Worm (Caenorhabditis elegans) whole organism, L2 larva: ENCODE measurements around the gene egas-3.

Source experiments
- F13H6.1 ChIP-seq: sonication (generic microtip); optimal IDR thresholded peaks from 2 replicates; lab custom pipeline; 2016; ENCODE audit warnings: missing genetic modification characterization, missing compliant biosample characterization
- R02D3.7 ChIP-seq: fragments of 150-350 bp; optimal IDR thresholded peaks from 2 replicates; lab custom pipeline; 2014; ENCODE audit warnings: missing biosample characterization, missing genetic modification characterization
- Y55F3AM.14 ChIP-seq: fragments of 200-800 bp; sonication (Bioruptor generic); optimal IDR thresholded peaks from 2 replicates; lab custom pipeline; 2018; ENCODE audit warnings: mild to moderate bottlenecking, missing genetic modification characterization, missing compliant biosample characterization
- alr-1 ChIP-seq: fragments of 150-350 bp; optimal IDR thresholded peaks from 2 replicates; lab custom pipeline; 2014; ENCODE audit warnings: missing biosample characterization, missing genetic modification characterization
- aly-2 ChIP-seq: fragments of 150-350 bp; optimal IDR thresholded peaks from 2 replicates; lab custom pipeline; 2014; ENCODE audit warnings: missing biosample characterization, missing genetic modification characterization
- ama-1 ChIP-seq: fragments of 150-350 bp; optimal IDR thresholded peaks from 2 replicates; lab custom pipeline; 2018; ENCODE audit warnings: inconsistent platforms
- blmp-1 ChIP-seq: sonication (generic microtip); optimal IDR thresholded peaks from 2 replicates; lab custom pipeline; 2017; ENCODE audit warnings: missing genetic modification characterization, mild to moderate bottlenecking, missing compliant biosample characterization, antibody characterized with exemption, moderate library complexity; ENCODE audit not compliant: insufficient read depth
- ceh-16 ChIP-seq: fragments of 150-350 bp; optimal IDR thresholded peaks from 2 replicates; lab custom pipeline; 2014; ENCODE audit warnings: missing biosample characterization, missing genetic modification characterization
- ceh-82 ChIP-seq: fragments of 150-350 bp; optimal IDR thresholded peaks from 2 replicates; lab custom pipeline; 2014; ENCODE audit warnings: missing biosample characterization, missing genetic modification characterization
- crh-2 ChIP-seq: sonication (generic microtip); optimal IDR thresholded peaks from 2 replicates; lab custom pipeline; 2017; ENCODE audit warnings: missing biosample characterization, missing genetic modification characterization
- dmd-4 ChIP-seq: sonication (generic microtip); optimal IDR thresholded peaks from 2 replicates; lab custom pipeline; 2017; ENCODE audit warnings: missing biosample characterization, missing genetic modification characterization
- elt-1 ChIP-seq: fragments of 150-350 bp; optimal IDR thresholded peaks from 2 replicates; lab custom pipeline; 2014; ENCODE audit warnings: missing biosample characterization, missing genetic modification characterization
- fos-1 ChIP-seq: fragments of 150-350 bp; optimal IDR thresholded peaks from 2 replicates; lab custom pipeline; 2014; ENCODE audit warnings: missing biosample characterization, missing genetic modification characterization
- gmeb-1 ChIP-seq: fragments of 150-350 bp; optimal IDR thresholded peaks from 2 replicates; lab custom pipeline; 2014; ENCODE audit warnings: missing biosample characterization, missing genetic modification characterization
- lin-13 ChIP-seq: fragments of 150-350 bp; optimal IDR thresholded peaks from 2 replicates; lab custom pipeline; 2014; ENCODE audit warnings: missing biosample characterization, missing genetic modification reagents, missing genetic modification characterization
- lin-39 ChIP-seq: fragments of 150-350 bp; optimal IDR thresholded peaks from 2 replicates; lab custom pipeline; 2014; ENCODE audit warnings: missing biosample characterization, missing genetic modification reagents, missing genetic modification characterization
- lsy-2 ChIP-seq, 2 experiments: fragments of 150-350 bp in 1 of 2; sonication (generic microtip) in 1 of 2; optimal IDR thresholded peaks; 2 replicates each; lab custom pipeline; 2014 to 2017; ENCODE audit warnings: missing biosample characterization in 2 of 2, missing genetic modification characterization in 2 of 2
- mbf-1 ChIP-seq: sonication (generic microtip); optimal IDR thresholded peaks from 2 replicates; lab custom pipeline; 2017; ENCODE audit warnings: missing biosample characterization, missing genetic modification characterization
- nhr-10 ChIP-seq: sonication (generic microtip); optimal IDR thresholded peaks from 2 replicates; lab custom pipeline; 2017; ENCODE audit warnings: missing biosample characterization, missing genetic modification characterization
- nhr-12 ChIP-seq: fragments of 150-350 bp; optimal IDR thresholded peaks from 2 replicates; lab custom pipeline; 2014; ENCODE audit warnings: missing biosample characterization, missing genetic modification characterization
- nhr-129 ChIP-seq: fragments of 150-350 bp; optimal IDR thresholded peaks from 2 replicates; lab custom pipeline; 2014; ENCODE audit warnings: missing biosample characterization, missing genetic modification characterization
- nhr-21 ChIP-seq: fragments of 150-350 bp; optimal IDR thresholded peaks from 2 replicates; lab custom pipeline; 2014; ENCODE audit warnings: missing biosample characterization, missing genetic modification characterization
- nhr-237 ChIP-seq: fragments of 150-350 bp; optimal IDR thresholded peaks from 2 replicates; lab custom pipeline; 2014; ENCODE audit warnings: missing biosample characterization, missing genetic modification characterization
- nhr-25 ChIP-seq: fragments of 150-350 bp; sonication (generic microtip); optimal IDR thresholded peaks from 3 replicates; lab custom pipeline; 2014; ENCODE audit warnings: missing biosample characterization, missing genetic modification characterization
- nhr-6 ChIP-seq: fragments of 150-350 bp; optimal IDR thresholded peaks from 2 replicates; lab custom pipeline; 2014; ENCODE audit warnings: missing biosample characterization, missing genetic modification characterization
- nhr-77 ChIP-seq: fragments of 150-350 bp; optimal IDR thresholded peaks from 2 replicates; lab custom pipeline; 2014; ENCODE audit warnings: missing biosample characterization, missing genetic modification characterization
- sem-4 ChIP-seq: fragments of 150-350 bp; optimal IDR thresholded peaks from 2 replicates; lab custom pipeline; 2014; ENCODE audit warnings: missing biosample characterization, missing genetic modification reagents, missing genetic modification characterization
- sma-3 ChIP-seq: sonication (generic microtip); optimal IDR thresholded peaks from 2 replicates; lab custom pipeline; 2016; ENCODE audit warnings: missing genetic modification reagents, missing genetic modification characterization, missing compliant biosample characterization
- sma-9 ChIP-seq, 2 experiments: fragments of 150-350 bp in 1 of 2; sonication (generic microtip) in 1 of 2; optimal IDR thresholded peaks; 2 replicates each; lab custom pipeline; 2014 to 2016; ENCODE audit warnings: missing genetic modification characterization in 2 of 2, mild to moderate bottlenecking in 1 of 2, missing biosample characterization in 1 of 2, missing compliant biosample characterization in 1 of 2, missing genetic modification reagents in 1 of 2, moderate library complexity in 1 of 2
- snpc-4 ChIP-seq: fragments of 150-350 bp; optimal IDR thresholded peaks from 2 replicates; lab custom pipeline; 2014; ENCODE audit warnings: missing biosample characterization, missing genetic modification characterization
- unc-39 ChIP-seq: fragments of 150-350 bp; optimal IDR thresholded peaks from 2 replicates; lab custom pipeline; 2014; ENCODE audit warnings: missing biosample characterization, missing genetic modification characterization
- unc-55 ChIP-seq: fragments of 150-350 bp; sonication (generic microtip); optimal IDR thresholded peaks from 3 replicates; lab custom pipeline; 2014; ENCODE audit warnings: missing biosample characterization, missing genetic modification reagents, missing genetic modification characterization
- unc-62 ChIP-seq: fragments of 150-350 bp; optimal IDR thresholded peaks from 2 replicates; lab custom pipeline; 2014; ENCODE audit warnings: missing biosample characterization, missing genetic modification reagents, missing genetic modification characterization
- zag-1 ChIP-seq: fragments of 150-350 bp; optimal IDR thresholded peaks from 2 replicates; lab custom pipeline; 2014; ENCODE audit warnings: missing biosample characterization, missing genetic modification characterization
- ztf-1 ChIP-seq: fragments of 200-800 bp; sonication (Bioruptor generic); conservative IDR thresholded peaks from 2 replicates; pipeline ENCODE4 v1.3.6; 2022; ENCODE audit warnings: missing genetic modification characterization, missing compliant biosample characterization
- ztf-4 ChIP-seq: fragments of 150-350 bp; optimal IDR thresholded peaks from 2 replicates; lab custom pipeline; 2014; ENCODE audit warnings: missing biosample characterization, missing genetic modification characterization

Gene egas-3

DNA sequence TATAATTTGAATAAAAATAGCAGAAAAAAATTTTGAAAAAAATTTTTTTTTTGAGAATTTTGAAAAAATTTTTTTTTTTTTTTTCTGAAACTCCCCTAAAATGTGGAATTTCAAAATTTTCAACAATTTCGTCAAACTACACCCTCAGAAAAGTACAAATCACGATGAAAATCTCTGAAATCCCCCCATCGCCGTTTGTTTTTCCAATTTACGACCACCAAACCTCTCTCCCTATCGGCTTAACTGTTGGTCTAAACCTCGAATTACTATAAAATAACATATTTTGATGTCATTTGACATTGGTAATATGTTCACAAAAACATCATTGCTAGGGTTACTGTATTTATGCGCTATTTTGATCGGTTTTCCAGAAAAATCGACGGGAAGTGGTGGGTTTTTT, 33.9 kb upstream of the egas-3 start, which contains the start of gene Y69H2.10:
Y69H2.10 (plus strand) TSS at position 301 of the 400 bp plus-strand sequence.
- TF ChIP-seq nhr-21 (tag; lab: Kevin White, UChicago) (no peak), gmeb-1 (tag; lab: Kevin White, UChicago) (no peak), sma-3 (GFP tag; lab: Kevin White, UChicago) (no peak), fos-1 (tag; lab: Kevin White, UChicago) (no peak), ama-1 (lab: Kevin White, UChicago) (no peak), lsy-2 (tag; optimal IDR thresholded peaks at IDR 0.05; lab: Kevin White, UChicago) (no peak)

ce11 chrV:18667179-18667578, 31.0 kb upstream of the egas-3 start:
- no peak for TF ChIP-seq lin-13 (GFP tag; lab: Kevin White, UChicago)
- no peak for TF ChIP-seq snpc-4 (tag; lab: Kevin White, UChicago)
- no peak for TF ChIP-seq fos-1 (tag; lab: Kevin White, UChicago)
- no peak for TF ChIP-seq blmp-1
- no peak for TF ChIP-seq ceh-16 (tag; lab: Kevin White, UChicago)
- TF ChIP-seq unc-55 = no peak
- TF ChIP-seq nhr-6 (tag; lab: Kevin White, UChicago) = no peak
- no peak for TF ChIP-seq zag-1 (tag; lab: Kevin White, UChicago)
- TF ChIP-seq nhr-10 (tag; lab: Kevin White, UChicago) = no peak
- TF ChIP-seq ztf-1 (GFP tag; lab: Robert Waterston, UW) = no peak
- TF ChIP-seq lin-39 (tag; lab: Kevin White, UChicago) = no peak

DNA sequence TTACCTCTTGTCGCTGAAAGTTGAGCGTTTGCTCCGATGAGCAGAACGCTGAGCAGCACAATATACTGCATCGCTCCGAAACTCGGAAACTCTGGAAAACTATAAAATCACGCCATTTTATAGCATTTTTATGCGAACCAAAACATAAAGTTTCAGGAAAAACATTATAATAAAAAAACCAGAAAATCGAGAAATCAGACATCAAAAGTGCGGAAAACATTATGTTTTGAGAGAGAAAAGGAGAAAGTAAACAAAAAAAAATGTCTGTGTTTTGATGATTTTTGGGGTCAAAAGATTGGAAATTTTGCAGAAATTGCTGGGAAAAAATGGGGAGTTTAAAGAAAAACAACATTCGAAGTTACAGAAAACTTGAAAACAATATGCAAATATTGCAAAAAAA, 27.9 kb upstream of the egas-3 start, which contains the start of gene Y69H2.3:
Y69H2.3 (minus strand) TSS at position 101 of the 400 bp plus-strand sequence.
- no peak for TF ChIP-seq nhr-77 (tag; lab: Kevin White, UChicago)
- no peak for TF ChIP-seq ceh-82 (tag; lab: Kevin White, UChicago)
- TF ChIP-seq R02D3.7 (tag; lab: Kevin White, UChicago) = no peak
- no peak for TF ChIP-seq zag-1 (tag; lab: Kevin White, UChicago)
- no peak for TF ChIP-seq nhr-6 (tag; lab: Kevin White, UChicago)
- TF ChIP-seq Y55F3AM.14 = no peak

- TF ChIP-seq lin-13 (GFP tag; lab: Kevin White, UChicago) = no peak
- TF ChIP-seq unc-55 = no peak
- no peak for TF ChIP-seq alr-1 (tag; lab: Kevin White, UChicago)
- no peak for TF ChIP-seq aly-2 (tag; lab: Kevin White, UChicago)
These were observed 26.2 kb upstream of the egas-3 start for ce11 chrV:18662333-18662732.

- TF ChIP-seq sma-3 (GFP tag; lab: Kevin White, UChicago) = no peak
These were observed 22.8 kb upstream of the egas-3 start for ce11 chrV:18658914-18659313.

DNA sequence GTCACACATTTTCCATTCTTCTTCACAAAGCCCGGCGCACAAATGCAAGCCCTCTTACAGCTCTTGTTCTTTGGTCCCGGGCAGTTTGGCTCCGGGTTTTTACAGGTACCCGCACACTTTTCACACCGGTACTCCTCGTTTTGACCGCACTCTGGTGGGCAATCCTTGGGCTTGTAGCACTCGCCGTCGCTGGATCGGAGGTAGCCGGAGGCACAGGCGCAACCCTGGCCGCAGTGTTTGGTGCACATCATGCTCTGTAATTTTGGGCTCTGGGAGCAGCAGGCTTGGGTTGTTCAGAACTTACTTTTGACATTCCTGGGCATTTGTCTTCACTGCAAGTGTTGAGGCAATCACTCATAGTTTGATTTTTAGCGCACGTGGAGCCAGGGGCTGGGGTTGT, 21.2 kb upstream of the egas-3 start:
- TF ChIP-seq mbf-1 (tag; lab: Kevin White, UChicago) (no peak), zag-1 (tag; lab: Kevin White, UChicago) (no peak), F13H6.1 (no peak), sem-4 (tag; lab: Kevin White, UChicago) (no peak)
- TF ChIP-seq, all 48 proteins: peak for 0

ce11 chrV:18656363-18656762, 20.2 kb upstream of the egas-3 start:
- TF ChIP-seq nhr-21 (tag; lab: Kevin White, UChicago) = no peak
- no peak for TF ChIP-seq zag-1 (tag; lab: Kevin White, UChicago)
- no peak for TF ChIP-seq nhr-237 (tag; lab: Kevin White, UChicago)
- TF ChIP-seq ztf-4 = no peak
- no peak for TF ChIP-seq mbf-1 (tag; lab: Kevin White, UChicago)
- TF ChIP-seq aly-2 (tag; lab: Kevin White, UChicago) = no peak
- TF ChIP-seq sma-9 (GFP tag; optimal IDR thresholded peaks at IDR 0.05; lab: Kevin White, UChicago) = no peak
- no peak for TF ChIP-seq sma-9 (tag; optimal IDR thresholded peaks at IDR 0.05; lab: Kevin White, UChicago)
- no peak for TF ChIP-seq crh-2 (tag; lab: Kevin White, UChicago)
- TF ChIP-seq unc-39 (tag; lab: Kevin White, UChicago) = no peak
- no peak for TF ChIP-seq unc-62 (GFP tag; lab: Kevin White, UChicago)
- TF ChIP-seq nhr-25 (tag; lab: Kevin White, UChicago) = no peak
- no peak for TF ChIP-seq ama-1 (lab: Kevin White, UChicago)
- TF ChIP-seq unc-55 = no peak
- no peak for TF ChIP-seq nhr-12 (tag; lab: Kevin White, UChicago)
- no peak for TF ChIP-seq nhr-6 (tag; lab: Kevin White, UChicago)
- no peak for TF ChIP-seq elt-1 (tag; lab: Kevin White, UChicago)
- no peak for TF ChIP-seq blmp-1
- no peak for TF ChIP-seq nhr-129 (tag; lab: Kevin White, UChicago)
- no peak for TF ChIP-seq lin-13 (GFP tag; lab: Kevin White, UChicago)
- no peak for TF ChIP-seq dmd-4 (tag; lab: Kevin White, UChicago)
